Fruit fly (Drosophila melanogaster) whole organism, embryonic: ENCODE results near the gene RpL8.
A peak's percentile ranks its signal among the peaks of the same experiment; 100 is the strongest.

Source experiments
- B-H1 ChIP-seq: fragments of 200-800 bp; sonication (Bioruptor generic); IDR thresholded peaks from 3 replicates; pipeline ENCODE4 v1.3.6; 2022; ENCODE audit warnings: missing biosample characterization, missing genetic modification characterization
- CG10565 ChIP-seq: fragments of 200-800 bp; sonication (Bioruptor generic); optimal IDR thresholded peaks from 3 replicates; lab custom pipeline; 2016; ENCODE audit warnings: missing biosample characterization, mild to moderate bottlenecking, missing genetic modification characterization
- CG10654 ChIP-seq: fragments of 200-800 bp; sonication (Bioruptor generic); optimal IDR thresholded peaks from 2 replicates; lab custom pipeline; 2016; ENCODE audit warnings: missing biosample characterization, missing genetic modification characterization
- CG1233 ChIP-seq: fragments of 200-800 bp; sonication (Bioruptor generic); optimal IDR thresholded peaks from 4 replicates; lab custom pipeline; 2018; ENCODE audit warnings: missing biosample characterization, mild to moderate bottlenecking, missing genetic modification characterization
- CG14667 ChIP-seq: fragments of 200-800 bp; sonication (Bioruptor generic); IDR thresholded peaks from 2 replicates; pipeline ENCODE4 v1.3.6; 2022; ENCODE audit warnings: missing biosample characterization, missing genetic modification characterization
- CG14860 ChIP-seq: fragments of 200-800 bp; sonication (Bioruptor generic); IDR thresholded peaks from 3 replicates; pipeline ENCODE4 v1.3.6; 2022; ENCODE audit warnings: missing biosample characterization, missing genetic modification characterization; ENCODE audit not compliant: partially characterized antibody
- CG15073 ChIP-seq: fragments of 200-800 bp; sonication (Bioruptor generic); optimal IDR thresholded peaks from 2 replicates; lab custom pipeline; 2016; ENCODE audit warnings: missing biosample characterization, missing genetic modification characterization
- CG1603 ChIP-seq: fragments of 200-800 bp; sonication (Bioruptor generic); optimal IDR thresholded peaks from 2 replicates; lab custom pipeline; 2019; ENCODE audit warnings: missing biosample characterization, mild to moderate bottlenecking, missing genetic modification characterization, moderate library complexity
- CG16863 ChIP-seq: fragments of 200-800 bp; sonication (Bioruptor generic); optimal IDR thresholded peaks from 3 replicates; lab custom pipeline; 2016; ENCODE audit warnings: missing biosample characterization, missing genetic modification characterization
- CG1792 ChIP-seq: fragments of 200-800 bp; sonication (Bioruptor generic); optimal IDR thresholded peaks from 2 replicates; lab custom pipeline; 2016; ENCODE audit warnings: missing biosample characterization, missing genetic modification characterization
- CG2129 ChIP-seq: fragments of 200-800 bp; sonication (Bioruptor generic); IDR thresholded peaks from 2 replicates; pipeline ENCODE4 v1.3.6; 2022; ENCODE audit warnings: missing biosample characterization, missing genetic modification characterization; ENCODE audit not compliant: partially characterized antibody
- CG2712 ChIP-seq: fragments of 200-800 bp; optimal IDR thresholded peaks from 3 replicates; lab custom pipeline; 2019; ENCODE audit warnings: missing biosample characterization, mild to moderate bottlenecking, missing genetic modification characterization, moderate library complexity
- CG3065 ChIP-seq: fragments of 200-800 bp; sonication (Bioruptor generic); optimal IDR thresholded peaks from 2 replicates; lab custom pipeline; 2016; ENCODE audit warnings: missing biosample characterization, missing genetic modification characterization
- CG31365 ChIP-seq: fragments of 200-800 bp; sonication (Bioruptor generic); optimal IDR thresholded peaks from 2 replicates; lab custom pipeline; 2018; ENCODE audit warnings: missing biosample characterization, mild to moderate bottlenecking, missing genetic modification characterization
- CG31441 ChIP-seq: fragments of 200-800 bp; sonication (Bioruptor generic); IDR thresholded peaks from 2 replicates; pipeline ENCODE4 v1.3.6; 2022; ENCODE audit warnings: missing biosample characterization, missing genetic modification characterization
- CG4360 ChIP-seq: fragments of 200-800 bp; sonication (Bioruptor generic); IDR thresholded peaks from 2 replicates; pipeline ENCODE4 v1.3.6; 2022; ENCODE audit warnings: missing biosample characterization, missing genetic modification characterization
- CG43689 ChIP-seq: fragments of 200-800 bp; sonication (Bioruptor generic); IDR thresholded peaks from 2 replicates; pipeline ENCODE4 v1.3.6; 2022; ENCODE audit warnings: missing biosample characterization, missing genetic modification characterization
- CG4707 ChIP-seq: fragments of 200-800 bp; sonication (Bioruptor generic); optimal IDR thresholded peaks from 2 replicates; lab custom pipeline; 2018; ENCODE audit warnings: missing biosample characterization, mild to moderate bottlenecking, missing genetic modification characterization, moderate library complexity
- CG9797 ChIP-seq: fragments of 200-800 bp; sonication (Bioruptor generic); optimal IDR thresholded peaks from 3 replicates; lab custom pipeline; 2018; ENCODE audit warnings: missing biosample characterization, mild to moderate bottlenecking, missing genetic modification characterization
- Chrac-16 ChIP-seq: fragments of 200-800 bp; sonication (Bioruptor generic); optimal IDR thresholded peaks from 3 replicates; lab custom pipeline; 2016; ENCODE audit warnings: missing biosample characterization, missing genetic modification characterization
- CoRest ChIP-seq: fragments of 200-800 bp; sonication (Bioruptor generic); optimal IDR thresholded peaks from 3 replicates; lab custom pipeline; 2018; ENCODE audit warnings: missing biosample characterization, mild to moderate bottlenecking, missing genetic modification characterization, moderate library complexity
- CrebB ChIP-seq: fragments of 200-800 bp; sonication (Bioruptor generic); optimal IDR thresholded peaks from 3 replicates; lab custom pipeline; 2018; ENCODE audit warnings: missing biosample characterization, mild to moderate bottlenecking, missing genetic modification characterization
- HLH3B ChIP-seq: fragments of 200-800 bp; sonication (Bioruptor generic); IDR thresholded peaks from 2 replicates; pipeline ENCODE4 v1.3.6; 2022; ENCODE audit warnings: missing biosample characterization, missing genetic modification characterization
- Hr78 ChIP-seq, 2 experiments: fragments of 200-800 bp in 1 of 2; fragments of >200 bp in 1 of 2; sonication (Bioruptor generic) in 1 of 2; optimal IDR thresholded peaks; 2 replicates each; lab custom pipeline; 2017 to 2019; ENCODE audit warnings: missing biosample characterization in 2 of 2, missing genetic modification characterization in 2 of 2, mild to moderate bottlenecking in 1 of 2, moderate library complexity in 1 of 2
- Med ChIP-seq: fragments of 200-800 bp; sonication (Bioruptor generic); peaks from one replicate; lab custom pipeline; 2016; ENCODE audit warnings: missing biosample characterization, missing genetic modification characterization, mild to moderate bottlenecking, inconsistent platforms, moderate library complexity
- Myb ChIP-seq: fragments of 200-800 bp; sonication (Bioruptor generic); optimal IDR thresholded peaks from 2 replicates; lab custom pipeline; 2016; ENCODE audit warnings: missing biosample characterization, missing genetic modification characterization
- NfI ChIP-seq: fragments of 200-800 bp; sonication (Bioruptor generic); optimal IDR thresholded peaks from 3 replicates; lab custom pipeline; 2018; ENCODE audit warnings: missing biosample characterization, mild to moderate bottlenecking, missing genetic modification characterization, moderate library complexity
- Poxn ChIP-seq: fragments of 200-800 bp; sonication (Bioruptor generic); IDR thresholded peaks from 2 replicates; pipeline ENCODE4 v1.3.6; 2022; ENCODE audit warnings: missing biosample characterization, missing genetic modification characterization
- Rx ChIP-seq: fragments of 200-800 bp; sonication (Bioruptor generic); IDR thresholded peaks from 2 replicates; pipeline ENCODE4 v1.3.6; 2022; ENCODE audit warnings: missing biosample characterization, missing genetic modification characterization
- Sin3A ChIP-seq: fragments of >200 bp; optimal IDR thresholded peaks from 2 replicates; lab custom pipeline; 2018
- Taf1 ChIP-seq: fragments of 200-800 bp; sonication (Bioruptor generic); IDR thresholded peaks from 2 replicates; pipeline ENCODE4 v1.3.6; 2022; ENCODE audit warnings: missing biosample characterization, missing genetic modification characterization
- bcd ChIP-seq: fragments of 200-800 bp; sonication (Bioruptor generic); optimal IDR thresholded peaks from 2 replicates; lab custom pipeline; 2017; ENCODE audit warnings: missing biosample characterization, mild to moderate bottlenecking, missing genetic modification characterization
- bowl ChIP-seq: fragments of 200-800 bp; sonication (Bioruptor generic); IDR thresholded peaks from 2 replicates; pipeline ENCODE4 v1.3.6; 2022; ENCODE audit warnings: missing biosample characterization, missing genetic modification characterization
- chinmo ChIP-seq: fragments of 200-800 bp; sonication (Bioruptor generic); IDR thresholded peaks from 4 replicates; pipeline ENCODE4 v1.3.6; 2022; ENCODE audit warnings: missing biosample characterization, missing genetic modification characterization; ENCODE audit not compliant: partially characterized antibody
- croc ChIP-seq: fragments of 200-800 bp; sonication (Bioruptor generic); conservative IDR thresholded peaks from 3 replicates; pipeline ENCODE4 v1.3.6; 2022; ENCODE audit warnings: missing biosample characterization, missing genetic modification characterization
- ham ChIP-seq: fragments of 200-800 bp; sonication (Bioruptor generic); IDR thresholded peaks from 2 replicates; pipeline ENCODE4 v1.3.6; 2022; ENCODE audit warnings: missing biosample characterization, missing genetic modification characterization
- hb ChIP-seq: fragments of 200-800 bp; sonication (Bioruptor generic); IDR thresholded peaks from 3 replicates; pipeline ENCODE4 v1.3.6; 2022; ENCODE audit warnings: missing biosample characterization, missing genetic modification characterization; ENCODE audit not compliant: partially characterized antibody
- jigr1 ChIP-seq: fragments of 200-800 bp; sonication (Bioruptor generic); IDR thresholded peaks from 3 replicates; pipeline ENCODE4 v1.3.6; 2022; ENCODE audit warnings: missing biosample characterization, missing genetic modification characterization
- odd ChIP-seq: fragments of 200-800 bp; sonication (Bioruptor generic); optimal IDR thresholded peaks from 2 replicates; lab custom pipeline; 2017; ENCODE audit warnings: missing biosample characterization, mild to moderate bottlenecking, missing genetic modification characterization
- onecut ChIP-seq: fragments of 200-800 bp; sonication (Bioruptor generic); IDR thresholded peaks from 2 replicates; pipeline ENCODE4 v1.3.6; 2022; ENCODE audit warnings: missing biosample characterization, missing genetic modification characterization
- otp ChIP-seq: fragments of 200-800 bp; sonication (Bioruptor generic); IDR thresholded peaks from 3 replicates; pipeline ENCODE4, ENCODE4 v1.3.6; 2022; ENCODE audit warnings: missing biosample characterization, missing genetic modification characterization
- pum ChIP-seq: fragments of 200-800 bp; sonication (Bioruptor generic); optimal IDR thresholded peaks from 2 replicates; lab custom pipeline; 2016; ENCODE audit warnings: missing biosample characterization, missing genetic modification characterization
- ranshi ChIP-seq: fragments of 200-800 bp; sonication (Bioruptor generic); IDR thresholded peaks from 2 replicates; pipeline ENCODE4 v1.3.6; 2022; ENCODE audit warnings: missing biosample characterization, missing genetic modification characterization
- sd ChIP-seq: fragments of 200-800 bp; sonication (Bioruptor generic); optimal IDR thresholded peaks from 3 replicates; lab custom pipeline; 2018; ENCODE audit warnings: missing biosample characterization, mild to moderate bottlenecking, missing genetic modification characterization, moderate library complexity
- sqz ChIP-seq: fragments of 200-800 bp; sonication (Bioruptor generic); optimal IDR thresholded peaks from 3 replicates; lab custom pipeline; 2018; ENCODE audit warnings: missing biosample characterization, mild to moderate bottlenecking, missing genetic modification characterization
- stwl ChIP-seq: fragments of 200-800 bp; sonication (Bioruptor generic); optimal IDR thresholded peaks from 3 replicates; lab custom pipeline; 2018; ENCODE audit warnings: missing biosample characterization, mild to moderate bottlenecking, missing genetic modification characterization, moderate library complexity
- tgo ChIP-seq: fragments of 200-800 bp; sonication (Bioruptor generic); IDR thresholded peaks from 3 replicates; pipeline ENCODE4 v1.3.6; 2022; ENCODE audit warnings: missing biosample characterization, missing genetic modification characterization
- wdn ChIP-seq: fragments of 200-800 bp; sonication (Bioruptor generic); IDR thresholded peaks from 2 replicates; pipeline ENCODE4 v1.3.6; 2022; ENCODE audit warnings: missing biosample characterization, missing genetic modification characterization

RpL8 gene

DNA sequence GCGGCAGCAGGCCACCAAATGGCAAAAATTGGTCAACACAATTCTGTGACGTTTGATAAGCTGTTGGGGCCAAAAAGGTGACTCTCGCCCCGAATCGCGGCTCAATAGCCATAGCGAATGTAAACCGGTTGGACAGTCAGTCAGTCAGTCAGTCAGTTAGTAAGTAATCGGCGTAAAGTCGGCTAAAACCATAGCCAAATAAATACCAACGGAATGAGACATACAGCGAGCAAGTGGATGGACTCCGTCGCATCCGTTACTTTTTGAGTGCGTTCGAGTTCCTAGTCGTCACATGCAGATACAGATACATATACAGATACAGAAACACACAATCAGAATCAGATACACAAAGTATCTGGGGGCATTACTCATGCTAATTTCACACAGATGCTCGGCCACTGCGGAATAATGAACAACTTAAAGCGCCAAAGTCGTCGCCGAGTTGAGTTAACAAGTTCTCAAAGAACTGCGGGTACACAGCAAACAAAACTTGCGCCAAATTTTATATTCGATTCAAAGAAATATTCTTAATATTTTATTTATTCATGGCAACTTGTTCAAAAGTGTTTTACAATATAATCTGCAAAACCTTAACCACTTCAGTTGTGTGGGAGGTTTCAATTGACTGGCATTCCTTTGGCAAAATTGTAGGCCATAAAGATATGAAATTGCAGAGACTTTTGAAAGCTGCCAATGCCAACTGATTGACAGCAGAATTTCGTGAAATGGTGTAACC is 10.0 kb upstream of the RpL8 start (continued):
- no peak for TF ChIP-seq Poxn (GFP tag; lab: Robert Waterston, UW)
- TF ChIP-seq CG2129 (GFP tag; lab: Robert Waterston, UW) = no peak
- TF ChIP-seq odd = no peak
- no peak for TF ChIP-seq onecut (GFP tag; lab: Robert Waterston, UW)
- TF ChIP-seq CG4707 (GFP tag; lab: Kevin White, UChicago) = no peak
- peak; percentile 59 for TF ChIP-seq Med (GFP tag; lab: Kevin White, UChicago)
- no peak for TF ChIP-seq CG1233
- TF ChIP-seq jigr1 = no peak
- TF ChIP-seq hb (GFP tag; lab: Robert Waterston, UW) = no peak
- TF ChIP-seq HLH3B (GFP tag; lab: Robert Waterston, UW) = no peak
- TF ChIP-seq CG16863 (GFP tag; lab: Kevin White, UChicago) = no peak
- peak; percentile 69 for TF ChIP-seq sd (tag; lab: Kevin White, UChicago)
- no peak for TF ChIP-seq croc (GFP tag; lab: Robert Waterston, UW)
- no peak for TF ChIP-seq CG31365 (tag; lab: Kevin White, UChicago)
- TF ChIP-seq Sin3A (lab: Kevin White, UChicago) = no peak
- no peak for TF ChIP-seq ham (GFP tag; lab: Robert Waterston, UW)
- no peak for TF ChIP-seq CG43689 (GFP tag; lab: Robert Waterston, UW)
- peak; percentile 85; the same call in 3 of the 4 replicates for TF ChIP-seq chinmo (GFP tag; lab: Robert Waterston, UW)

DNA sequence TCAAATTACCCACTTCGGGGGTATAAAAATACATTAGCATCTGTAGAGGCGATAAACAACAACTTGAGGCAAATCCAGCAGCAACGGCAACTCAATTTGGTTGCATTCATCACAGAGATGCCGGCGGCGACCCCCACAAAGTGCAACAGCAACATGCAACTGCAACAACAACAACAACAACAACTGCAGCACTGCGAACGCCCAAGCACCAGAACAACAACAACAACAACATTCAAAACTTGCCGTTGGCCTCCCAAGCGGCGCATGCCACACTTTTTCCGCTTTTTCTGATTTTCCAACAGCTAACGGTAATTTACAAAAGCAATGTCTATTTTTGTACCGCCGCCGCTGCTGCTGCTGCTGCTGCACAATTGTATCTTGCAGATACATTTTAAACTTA is 8.9 kb upstream of the RpL8 start:
- no peak for TF ChIP-seq bowl
- no peak for TF ChIP-seq Myb (GFP tag; lab: Kevin White, UChicago)
- peak; percentile 91 for TF ChIP-seq CG4360 (GFP tag; lab: Robert Waterston, UW)

DNA sequence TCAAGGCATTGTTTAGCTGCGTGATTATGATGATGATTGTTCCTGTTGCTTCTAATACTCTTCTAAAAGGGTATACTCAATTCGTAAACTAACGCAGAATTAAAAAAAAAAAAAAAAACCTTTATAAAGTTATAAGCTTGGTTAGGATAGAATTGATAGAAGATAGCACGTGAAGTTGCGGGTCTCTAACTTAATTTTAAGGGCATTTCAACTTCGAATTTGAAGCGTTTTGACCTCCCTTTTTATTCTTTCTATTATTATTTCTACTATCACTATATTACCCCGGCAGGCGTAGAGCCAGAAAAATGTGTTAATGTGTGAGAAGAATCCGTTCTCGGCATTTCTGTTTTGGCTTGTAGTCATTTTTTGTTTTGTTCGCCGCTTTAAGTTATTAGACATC is 8.5 kb upstream of the RpL8 start:
- peak; percentile 36; the same call in 2 of the 3 replicates for TF ChIP-seq B-H1 (GFP tag; lab: Robert Waterston, UW)
- no peak for TF ChIP-seq CG15073 (GFP tag; lab: Kevin White, UChicago)
- peak; percentile 50 for TF ChIP-seq pum
- no peak for TF ChIP-seq CG14860 (GFP tag; lab: Robert Waterston, UW)
- TF ChIP-seq Hr78 (GFP tag; optimal IDR thresholded peaks at IDR 0.05; lab: Kevin White, UChicago) = peak in 1 of 2 experiments; percentile 52
- TF ChIP-seq CG9797 (GFP tag; lab: Kevin White, UChicago) = no peak
- peak; percentile 53 for TF ChIP-seq tgo
- peak; percentile 76 for TF ChIP-seq CoRest
- no peak for TF ChIP-seq stwl (tag; lab: Kevin White, UChicago)
- TF ChIP-seq wdn (GFP tag; lab: Robert Waterston, UW) = 0 out of 2 replicates have a peak, but pooled peaks have one; percentile 37
- TF ChIP-seq ranshi = peak; percentile 53; the same call in 1 of the 2 replicates
- TF ChIP-seq CrebB (tag; lab: Kevin White, UChicago) = no peak
- TF ChIP-seq CG10654 (GFP tag; lab: Kevin White, UChicago) = peak; percentile 27
- TF ChIP-seq Rx (GFP tag; lab: Robert Waterston, UW) = no peak
- peak; percentile 33 for TF ChIP-seq bcd (GFP tag; lab: Kevin White, UChicago)
- no peak for TF ChIP-seq Taf1 (GFP tag; lab: Robert Waterston, UW)
- peak; percentile 61 for TF ChIP-seq NfI (GFP tag; lab: Kevin White, UChicago)
- 0 out of 3 replicates have a peak, but pooled peaks have one; percentile 51 for TF ChIP-seq otp
- TF ChIP-seq sqz (GFP tag; lab: Kevin White, UChicago) = peak; percentile 51
- peak; percentile 77 for TF ChIP-seq CG2712
- no peak for TF ChIP-seq CG10565 (GFP tag; lab: Kevin White, UChicago)
- peak; percentile 56 for TF ChIP-seq Chrac-16 (GFP tag; lab: Kevin White, UChicago)
- peak; percentile 47 for TF ChIP-seq CG14667 (GFP tag; lab: Robert Waterston, UW)
- TF ChIP-seq CG3065 = no peak
- TF ChIP-seq CG1792 (GFP tag; lab: Kevin White, UChicago) = no peak
- peak; percentile 71; the same call in 1 of the 2 replicates for TF ChIP-seq CG31441 (GFP tag; lab: Robert Waterston, UW)
- no peak for TF ChIP-seq CG1603
